Worm (Caenorhabditis elegans) whole organism, mixed stage, embryonic: ENCODE data around the gene F20A1.8.

Experiments
- M03D4.4 ChIP-seq: sonication (generic microtip); optimal IDR thresholded peaks from 2 replicates; lab custom pipeline; 2017; ENCODE audit warnings: mild to moderate bottlenecking, missing genetic modification characterization, missing compliant biosample characterization
- bed-3 ChIP-seq: fragments of 200-800 bp; sonication (Bioruptor generic); optimal IDR thresholded peaks from 3 replicates; lab custom pipeline; 2018; ENCODE audit warnings: mild to moderate bottlenecking, missing genetic modification characterization, moderate library complexity, missing compliant biosample characterization
- blmp-1 ChIP-seq: fragments of 150-350 bp; optimal IDR thresholded peaks from 2 replicates; lab custom pipeline; 2014; ENCODE audit warnings: missing biosample characterization, missing genetic modification characterization
- ceh-39 ChIP-seq: fragments of 150-350 bp; optimal IDR thresholded peaks from 2 replicates; lab custom pipeline; 2014; ENCODE audit warnings: missing biosample characterization, missing genetic modification characterization
- ceh-43 ChIP-seq: fragments of 200-800 bp; sonication (Bioruptor generic); optimal IDR thresholded peaks from 2 replicates; lab custom pipeline; 2018; ENCODE audit warnings: mild to moderate bottlenecking, missing genetic modification characterization, moderate library complexity, missing compliant biosample characterization
- ceh-83 ChIP-seq: fragments of 200-800 bp; sonication (Bioruptor generic); optimal IDR thresholded peaks from 2 replicates; lab custom pipeline; 2018; ENCODE audit warnings: mild to moderate bottlenecking, missing genetic modification characterization, missing compliant biosample characterization
- cnd-1 ChIP-seq: fragments of 200-800 bp; sonication (Bioruptor generic); optimal IDR thresholded peaks from 2 replicates; lab custom pipeline; 2018; ENCODE audit warnings: mild to moderate bottlenecking, missing genetic modification characterization, missing compliant biosample characterization
- drap-1 ChIP-seq: fragments of 200-800 bp; sonication (Bioruptor generic); optimal IDR thresholded peaks from 3 replicates; lab custom pipeline; 2018; ENCODE audit warnings: mild to moderate bottlenecking, missing genetic modification characterization, missing compliant biosample characterization
- elt-1 ChIP-seq: sonication (generic microtip); optimal IDR thresholded peaks from 2 replicates; lab custom pipeline; 2017; ENCODE audit warnings: missing genetic modification characterization, mild to moderate bottlenecking, missing compliant biosample characterization, antibody characterized with exemption, moderate library complexity, borderline replicate concordance; ENCODE audit not compliant: insufficient read depth
- elt-3 ChIP-seq: fragments of 150-350 bp; optimal IDR thresholded peaks from 2 replicates; lab custom pipeline; 2014; ENCODE audit warnings: missing biosample characterization, missing genetic modification characterization
- flh-1 ChIP-seq: fragments of 200-800 bp; sonication (Bioruptor generic); optimal IDR thresholded peaks from 2 replicates; lab custom pipeline; 2018; ENCODE audit warnings: mild to moderate bottlenecking, missing genetic modification characterization, moderate library complexity, missing compliant biosample characterization
- ham-2 ChIP-seq: fragments of 200-800 bp; sonication (Bioruptor generic); optimal IDR thresholded peaks from 2 replicates; lab custom pipeline; 2018; ENCODE audit warnings: mild to moderate bottlenecking, missing genetic modification characterization, missing compliant biosample characterization
- hlh-1 ChIP-seq: fragments of 150-350 bp; optimal IDR thresholded peaks from 2 replicates; lab custom pipeline; 2014; ENCODE audit warnings: missing biosample characterization, missing genetic modification reagents, missing genetic modification characterization
- lin-13 ChIP-seq: fragments of 150-350 bp; optimal IDR thresholded peaks from 2 replicates; lab custom pipeline; 2014; ENCODE audit warnings: missing biosample characterization, missing genetic modification characterization
- lin-32 ChIP-seq: fragments of 200-800 bp; sonication (Bioruptor generic); optimal IDR thresholded peaks from 2 replicates; lab custom pipeline; 2018; ENCODE audit warnings: mild to moderate bottlenecking, missing genetic modification characterization, missing compliant biosample characterization
- lsy-2 ChIP-seq: fragments of 150-350 bp; optimal IDR thresholded peaks from 2 replicates; lab custom pipeline; 2014; ENCODE audit warnings: missing biosample characterization, missing genetic modification characterization
- mab-5 ChIP-seq: fragments of 150-350 bp; optimal IDR thresholded peaks from 2 replicates; lab custom pipeline; 2014; ENCODE audit warnings: missing biosample characterization, missing genetic modification characterization
- mep-1 ChIP-seq: fragments of 150-350 bp; optimal IDR thresholded peaks from 2 replicates; lab custom pipeline; 2017; ENCODE audit warnings: missing biosample characterization, missing genetic modification reagents, missing genetic modification characterization, inconsistent platforms
- mls-2 ChIP-seq: sonication (generic microtip); optimal IDR thresholded peaks from 2 replicates; lab custom pipeline; 2016; ENCODE audit warnings: mild to moderate bottlenecking, missing genetic modification characterization, moderate library complexity, missing compliant biosample characterization
- nhr-12 ChIP-seq: fragments of 150-350 bp; optimal IDR thresholded peaks from 2 replicates; lab custom pipeline; 2014; ENCODE audit warnings: missing biosample characterization, missing genetic modification characterization
- nhr-2 ChIP-seq: fragments of 150-350 bp; optimal IDR thresholded peaks from 2 replicates; lab custom pipeline; 2014; ENCODE audit warnings: missing biosample characterization, missing genetic modification characterization
- nhr-237 ChIP-seq: fragments of 150-350 bp; optimal IDR thresholded peaks from 2 replicates; lab custom pipeline; 2014; ENCODE audit warnings: missing biosample characterization, missing genetic modification characterization
- nhr-28 ChIP-seq: fragments of 150-350 bp; optimal IDR thresholded peaks from 2 replicates; lab custom pipeline; 2014; ENCODE audit warnings: missing biosample characterization, missing genetic modification characterization
- nhr-76 ChIP-seq: sonication (generic microtip); optimal IDR thresholded peaks from 2 replicates; lab custom pipeline; 2017; ENCODE audit warnings: missing biosample characterization, missing genetic modification characterization
- pha-4 ChIP-seq: fragments of 150-350 bp; optimal IDR thresholded peaks from 2 replicates; lab custom pipeline; 2018; ENCODE audit warnings: missing biosample characterization, missing genetic modification reagents, missing genetic modification characterization
- sem-2 ChIP-seq: fragments of 200-800 bp; sonication (Bioruptor generic); optimal IDR thresholded peaks from 2 replicates; lab custom pipeline; 2018; ENCODE audit warnings: mild to moderate bottlenecking, missing genetic modification characterization, missing compliant biosample characterization
- snpc-4 ChIP-seq: fragments of 150-350 bp; optimal IDR thresholded peaks from 2 replicates; lab custom pipeline; 2014; ENCODE audit warnings: missing biosample characterization, missing genetic modification characterization
- tbx-8 ChIP-seq: fragments of 200-800 bp; sonication (Bioruptor generic); optimal IDR thresholded peaks from 2 replicates; lab custom pipeline; 2018; ENCODE audit warnings: mild to moderate bottlenecking, missing genetic modification characterization, moderate library complexity, missing compliant biosample characterization
- unc-120 ChIP-seq: sonication (generic microtip); optimal IDR thresholded peaks from 2 replicates; lab custom pipeline; 2017; ENCODE audit warnings: missing genetic modification characterization, missing compliant biosample characterization; ENCODE audit not compliant: poor library complexity, severe bottlenecking
- unc-39 ChIP-seq: fragments of 150-350 bp; optimal IDR thresholded peaks from 2 replicates; lab custom pipeline; 2014; ENCODE audit warnings: missing biosample characterization, missing genetic modification characterization
- unc-62 ChIP-seq: fragments of 150-350 bp; optimal IDR thresholded peaks from 2 replicates; lab custom pipeline; 2014; ENCODE audit warnings: missing biosample characterization, missing genetic modification reagents, missing genetic modification characterization
- ztf-11 ChIP-seq: fragments of 150-350 bp; optimal IDR thresholded peaks from 2 replicates; lab custom pipeline; 2014; ENCODE audit warnings: missing biosample characterization, missing genetic modification characterization

F20A1.8 gene

DNA sequence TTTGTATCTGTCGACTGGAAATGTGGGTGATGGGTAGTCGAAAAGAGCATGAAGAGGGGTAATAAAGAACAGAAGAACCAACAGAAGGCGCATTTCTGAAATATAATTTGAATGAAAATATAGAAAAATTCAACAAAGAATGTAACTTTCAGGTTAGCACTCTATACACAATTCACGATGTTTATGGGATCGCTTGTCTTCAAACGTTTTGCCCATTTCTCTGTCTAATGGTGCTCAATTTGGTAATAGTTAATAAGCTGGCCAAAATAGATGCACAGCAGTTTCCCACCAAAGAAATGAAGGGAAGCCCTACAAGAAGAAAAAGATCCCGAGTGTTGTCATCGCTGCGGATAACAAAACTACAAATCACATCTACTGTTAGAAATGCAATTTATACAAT, at the start of gene F20A1.8:
F20A1.8 (minus strand) TSS at position 101 of the 400 bp plus-strand sequence.
- TF ChIP-seq nhr-76 (tag; lab: Kevin White, UChicago) (no peak), unc-120 (tag; lab: Kevin White, UChicago) (no peak), flh-1 (GFP tag; lab: Kevin White, UChicago) (no peak)

DNA sequence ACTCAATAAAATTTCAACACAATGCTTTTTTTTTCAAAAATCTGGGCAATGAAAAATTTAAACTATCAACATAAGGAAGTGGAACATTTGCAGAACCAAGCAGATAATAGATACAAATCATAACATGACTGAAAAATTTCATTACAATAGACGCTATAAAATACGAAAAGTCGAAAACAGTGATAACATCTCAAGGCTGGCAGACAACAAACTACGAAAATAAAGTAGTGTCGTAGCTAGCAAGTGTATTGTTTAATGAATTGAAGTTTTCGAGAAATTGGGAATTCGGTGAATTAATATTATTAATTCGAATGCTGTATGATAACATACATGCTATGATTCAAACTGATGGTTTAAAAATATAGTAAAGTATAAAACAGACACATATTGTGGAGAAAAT, 49.4 kb upstream of the F20A1.8 start:
- no peak for TF ChIP-seq mab-5
- TF ChIP-seq mls-2 (tag; lab: Kevin White, UChicago): no peak
- TF ChIP-seq nhr-12 (tag; lab: Kevin White, UChicago): no peak
- TF ChIP-seq mep-1 (tag; lab: Kevin White, UChicago): no peak
- no peak for TF ChIP-seq elt-3 (tag; lab: Kevin White, UChicago)
- TF ChIP-seq blmp-1: no peak
- no peak for TF ChIP-seq hlh-1 (tag; lab: Kevin White, UChicago)

DNA sequence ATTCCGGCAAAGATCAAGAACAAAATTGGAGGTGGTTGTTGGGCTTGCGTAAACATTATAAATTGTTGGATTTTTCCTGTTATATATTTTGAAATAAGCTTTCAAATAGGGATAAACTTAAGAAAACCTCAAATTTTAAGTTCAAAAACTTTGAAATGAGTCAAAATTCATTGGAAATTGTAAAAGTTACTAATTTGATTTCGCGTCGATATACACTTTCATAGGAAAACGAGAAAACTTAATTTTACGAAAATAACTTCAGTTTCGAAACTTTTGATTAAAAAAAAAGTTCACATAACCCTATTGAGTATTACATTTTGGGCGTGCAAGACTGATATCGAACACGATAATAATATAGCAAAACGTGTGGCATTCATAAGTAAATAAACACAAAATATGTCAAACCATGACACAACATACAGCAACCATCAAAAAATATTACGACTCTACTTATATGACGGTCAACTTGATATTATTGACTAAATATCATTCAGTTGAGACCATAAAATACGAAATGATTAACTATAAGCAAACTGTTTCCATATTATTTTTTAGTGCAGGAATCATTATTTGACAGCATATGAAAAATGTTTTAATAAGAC, 48.8 kb upstream of the F20A1.8 start:
- TF ChIP-seq lsy-2 (no peak), nhr-237 (tag; lab: Kevin White, UChicago) (no peak), nhr-76 (tag; lab: Kevin White, UChicago) (no peak), mls-2 (tag; lab: Kevin White, UChicago) (no peak), nhr-12 (tag; lab: Kevin White, UChicago) (no peak), bed-3 (GFP tag; lab: Kevin White, UChicago) (no peak)

DNA sequence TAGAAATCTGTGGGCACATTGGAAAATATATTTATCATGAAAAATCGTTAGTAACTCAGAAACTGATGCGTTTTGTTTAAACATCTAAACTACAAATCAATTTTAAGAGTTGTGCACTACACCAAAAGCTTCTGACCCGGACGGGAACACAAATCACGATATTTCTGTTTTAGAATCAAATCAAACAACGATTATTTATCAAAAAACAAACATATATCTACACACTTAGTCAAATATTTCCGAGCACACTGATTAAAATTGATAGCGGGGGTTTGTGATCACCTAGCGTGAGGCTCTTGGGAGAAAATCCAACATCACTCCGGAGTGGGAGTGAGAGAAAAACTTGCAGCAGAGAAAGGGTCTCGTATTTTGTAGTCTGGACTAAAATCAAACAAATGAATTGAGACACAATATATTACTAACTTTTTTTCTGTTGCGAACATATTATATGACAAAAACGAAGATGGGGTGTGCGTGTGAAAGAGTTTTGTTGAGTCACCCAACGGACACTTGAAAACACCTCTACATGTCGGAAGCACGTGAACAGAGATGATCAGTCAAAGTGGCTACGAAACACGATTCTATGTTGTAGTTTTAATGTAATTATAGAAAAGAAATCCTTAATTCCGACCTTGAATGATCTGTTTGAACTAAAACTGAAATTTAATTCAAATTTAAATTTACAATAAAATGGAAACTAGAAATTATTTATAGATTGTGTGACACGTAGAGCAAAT, 48.0 kb upstream of the F20A1.8 start:
- TF ChIP-seq snpc-4: no peak
- no peak for TF ChIP-seq nhr-76 (tag; lab: Kevin White, UChicago)
- TF ChIP-seq lin-13: no peak
- TF ChIP-seq tbx-8 (GFP tag; lab: Kevin White, UChicago): no peak
- TF ChIP-seq nhr-2: no peak
- no peak for TF ChIP-seq flh-1 (GFP tag; lab: Kevin White, UChicago)
- TF ChIP-seq nhr-237 (tag; lab: Kevin White, UChicago): no peak
- no peak for TF ChIP-seq ham-2 (GFP tag; lab: Kevin White, UChicago)
- no peak for TF ChIP-seq M03D4.4 (tag; lab: Kevin White, UChicago)
- no peak for TF ChIP-seq sem-2 (GFP tag; lab: Kevin White, UChicago)
- TF ChIP-seq ceh-83 (GFP tag; lab: Kevin White, UChicago): no peak
- no peak for TF ChIP-seq nhr-28 (tag; lab: Kevin White, UChicago)
- no peak for TF ChIP-seq nhr-12 (tag; lab: Kevin White, UChicago)
- TF ChIP-seq drap-1: no peak
- TF ChIP-seq ceh-43 (GFP tag; lab: Kevin White, UChicago): no peak
- no peak for TF ChIP-seq unc-62 (GFP tag; lab: Kevin White, UChicago)
- no peak for TF ChIP-seq unc-39 (tag; lab: Kevin White, UChicago)
- no peak for TF ChIP-seq cnd-1 (tag; lab: Kevin White, UChicago)
- TF ChIP-seq ceh-39 (tag; lab: Kevin White, UChicago): no peak
- TF ChIP-seq elt-3 (tag; lab: Kevin White, UChicago): no peak

DNA sequence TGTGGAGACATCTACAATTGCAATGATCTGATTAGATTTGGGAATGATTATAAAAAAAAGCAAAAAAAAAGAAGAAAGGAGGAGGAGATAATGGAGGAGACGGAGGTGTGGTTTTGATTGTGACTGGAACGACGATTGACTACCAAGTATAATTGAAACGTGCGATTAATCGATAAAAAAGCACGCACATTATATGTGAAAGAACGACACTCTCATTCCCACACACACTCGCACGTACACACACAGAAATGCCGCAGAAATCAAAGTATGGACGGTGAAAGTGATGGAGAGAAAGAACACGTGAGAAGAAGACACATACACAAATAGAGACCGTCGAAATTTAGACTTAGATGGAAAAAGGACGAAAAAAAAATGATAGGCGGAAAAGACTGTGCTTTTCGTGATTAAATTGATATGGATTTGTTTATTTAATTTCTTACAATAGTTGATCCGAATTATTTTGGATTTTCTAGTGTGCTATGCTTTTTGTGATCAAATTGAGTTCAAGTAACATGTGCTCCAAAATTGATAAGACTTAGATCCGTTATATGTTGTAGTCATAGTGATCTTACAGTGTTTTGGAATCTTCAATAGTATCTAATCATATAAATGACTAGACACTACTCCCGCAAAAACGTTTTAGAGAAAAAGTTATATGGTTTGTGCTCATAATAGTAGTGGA, 46.4 kb upstream of the F20A1.8 start, which contains the start of gene nhr-135:
nhr-135 (minus strand) TSS at position 51 of the 682 bp plus-strand sequence.
- TF ChIP-seq unc-62 (GFP tag; lab: Kevin White, UChicago) (no peak), blmp-1 (no peak), hlh-1 (tag; lab: Kevin White, UChicago) (no peak), ceh-43 (GFP tag; lab: Kevin White, UChicago) (no peak), snpc-4 (no peak), sem-2 (GFP tag; lab: Kevin White, UChicago) (no peak), lin-32 (GFP tag; lab: Kevin White, UChicago) (no peak), elt-1 (tag; lab: Kevin White, UChicago) (no peak), nhr-12 (tag; lab: Kevin White, UChicago) (no peak), ceh-83 (GFP tag; lab: Kevin White, UChicago) (no peak), ztf-11 (tag; lab: Kevin White, UChicago) (no peak), bed-3 (GFP tag; lab: Kevin White, UChicago) (no peak), lsy-2 (no peak), unc-120 (tag; lab: Kevin White, UChicago) (no peak), tbx-8 (GFP tag; lab: Kevin White, UChicago) (no peak), unc-39 (tag; lab: Kevin White, UChicago) (no peak), pha-4 (tag; lab: Kevin White, UChicago) (no peak)
